Fruit fly (Drosophila melanogaster) whole organism, embryonic: Measurements from ENCODE around the gene IleRS-m.

Experiments
- Awh ChIP-seq: fragments of 200-800 bp; sonication (Bioruptor generic); IDR thresholded peaks from 2 replicates; pipeline ENCODE4, ENCODE4 v1.3.6; 2022; ENCODE audit warnings: missing biosample characterization, missing genetic modification characterization
- Blimp-1 ChIP-seq: fragments of 200-800 bp; sonication (Bioruptor generic); optimal IDR thresholded peaks from 3 replicates; lab custom pipeline; 2018; ENCODE audit warnings: missing biosample characterization, missing genetic modification characterization, mild to moderate bottlenecking, moderate library complexity, missing genetic modification reagents
- CG10147 ChIP-seq: fragments of 200-800 bp; sonication (Bioruptor generic); optimal IDR thresholded peaks from 2 replicates; lab custom pipeline; 2019; ENCODE audit warnings: missing biosample characterization, mild to moderate bottlenecking, missing genetic modification characterization, moderate library complexity
- CG10366 ChIP-seq: fragments of 200-800 bp; sonication (Bioruptor generic); IDR thresholded peaks from 2 replicates; pipeline ENCODE4 v1.3.6; 2022; ENCODE audit warnings: missing biosample characterization, missing genetic modification characterization
- CG11504 ChIP-seq: fragments of 200-800 bp; sonication (Bioruptor generic); optimal IDR thresholded peaks from 3 replicates; lab custom pipeline; 2019; ENCODE audit warnings: missing biosample characterization, mild to moderate bottlenecking, missing genetic modification characterization, moderate library complexity
- CG11560 ChIP-seq: fragments of 200-800 bp; sonication (Bioruptor generic); IDR thresholded peaks from 3 replicates; pipeline ENCODE4 v1.3.6; 2022; ENCODE audit warnings: missing biosample characterization, missing genetic modification characterization
- CG12071 ChIP-seq: fragments of 200-800 bp; sonication (Bioruptor generic); optimal IDR thresholded peaks from 3 replicates; lab custom pipeline; 2018; ENCODE audit warnings: missing biosample characterization, mild to moderate bottlenecking, missing genetic modification characterization
- CG1529 ChIP-seq: fragments of 200-800 bp; sonication (Bioruptor generic); optimal IDR thresholded peaks from 3 replicates; lab custom pipeline; 2018; ENCODE audit warnings: missing biosample characterization, missing genetic modification characterization
- CG1603 ChIP-seq: fragments of 200-800 bp; sonication (Bioruptor generic); optimal IDR thresholded peaks from 2 replicates; lab custom pipeline; 2019; ENCODE audit warnings: missing biosample characterization, mild to moderate bottlenecking, missing genetic modification characterization, moderate library complexity
- CG16863 ChIP-seq: fragments of 200-800 bp; sonication (Bioruptor generic); optimal IDR thresholded peaks from 3 replicates; lab custom pipeline; 2016; ENCODE audit warnings: missing biosample characterization, missing genetic modification characterization
- CG17361 ChIP-seq: fragments of 200-800 bp; sonication (Bioruptor generic); IDR thresholded peaks from 3 replicates; pipeline ENCODE4 v1.3.6; 2022; ENCODE audit warnings: missing biosample characterization, missing genetic modification characterization
- CG2129 ChIP-seq: fragments of 200-800 bp; sonication (Bioruptor generic); IDR thresholded peaks from 2 replicates; pipeline ENCODE4 v1.3.6; 2022; ENCODE audit warnings: missing biosample characterization, missing genetic modification characterization; ENCODE audit not compliant: partially characterized antibody
- CG2712 ChIP-seq: fragments of 200-800 bp; optimal IDR thresholded peaks from 3 replicates; lab custom pipeline; 2019; ENCODE audit warnings: missing biosample characterization, mild to moderate bottlenecking, missing genetic modification characterization, moderate library complexity
- CG30020 ChIP-seq: fragments of 200-800 bp; optimal IDR thresholded peaks from 2 replicates; lab custom pipeline; 2019; ENCODE audit warnings: missing biosample characterization, mild to moderate bottlenecking, missing genetic modification characterization, moderate library complexity
- CG31224 ChIP-seq: fragments of 200-800 bp; sonication (Bioruptor generic); IDR thresholded peaks from 2 replicates; pipeline ENCODE4 v1.3.6; 2022; ENCODE audit warnings: missing biosample characterization, missing genetic modification characterization
- CG31441 ChIP-seq: fragments of 200-800 bp; sonication (Bioruptor generic); IDR thresholded peaks from 2 replicates; pipeline ENCODE4 v1.3.6; 2022; ENCODE audit warnings: missing biosample characterization, missing genetic modification characterization
- CG3163 ChIP-seq: fragments of 200-800 bp; sonication (Bioruptor generic); optimal IDR thresholded peaks from 3 replicates; lab custom pipeline; 2016; ENCODE audit warnings: missing biosample characterization, missing genetic modification characterization
- CG34376 ChIP-seq: fragments of 200-800 bp; sonication (Bioruptor generic); optimal IDR thresholded peaks from 2 replicates; lab custom pipeline; 2018; ENCODE audit warnings: missing biosample characterization, mild to moderate bottlenecking, missing genetic modification characterization
- CG34422 ChIP-seq: fragments of 200-800 bp; sonication (Bioruptor generic); IDR thresholded peaks from 3 replicates; pipeline ENCODE4 v1.3.6; 2022; ENCODE audit warnings: missing biosample characterization, missing genetic modification characterization
- CG3995 ChIP-seq: fragments of 200-800 bp; sonication (Bioruptor generic); optimal IDR thresholded peaks from 3 replicates; lab custom pipeline; 2016; ENCODE audit warnings: missing biosample characterization, missing genetic modification characterization
- CG5953 ChIP-seq: fragments of 200-800 bp; sonication (Bioruptor generic); IDR thresholded peaks from 2 replicates; pipeline ENCODE4 v1.3.6; 2022; ENCODE audit warnings: missing biosample characterization, missing genetic modification characterization
- CG9215 ChIP-seq: fragments of 200-800 bp; sonication (Bioruptor generic); IDR thresholded peaks from 2 replicates; pipeline ENCODE4 v1.3.6; 2022; ENCODE audit warnings: missing biosample characterization, missing genetic modification characterization
- CG9932 ChIP-seq: fragments of 200-800 bp; sonication (Bioruptor generic); IDR thresholded peaks from 2 replicates; pipeline ENCODE4 v1.3.6; 2022; ENCODE audit warnings: missing biosample characterization, missing genetic modification characterization
- CHES-1-like ChIP-seq: fragments of 200-800 bp; sonication (Bioruptor generic); optimal IDR thresholded peaks from 2 replicates; lab custom pipeline; 2016; ENCODE audit warnings: missing biosample characterization, missing genetic modification characterization
- CTCF ChIP-seq: fragments of 200-800 bp; sonication (Bioruptor generic); optimal IDR thresholded peaks from 2 replicates; lab custom pipeline; 2017; ENCODE audit warnings: missing biosample characterization, mild to moderate bottlenecking, missing genetic modification characterization, moderate library complexity
- D19B ChIP-seq: fragments of 200-800 bp; sonication (Bioruptor generic); optimal IDR thresholded peaks from 2 replicates; lab custom pipeline; 2017; ENCODE audit warnings: missing biosample characterization, mild to moderate bottlenecking, missing genetic modification characterization
- E2f1 ChIP-seq: fragments of 200-800 bp; sonication (Bioruptor generic); IDR thresholded peaks from 2 replicates; pipeline ENCODE4 v1.3.6; 2022; ENCODE audit warnings: missing biosample characterization, missing genetic modification characterization
- Eip74EF ChIP-seq, 2 experiments: fragments of 200-800 bp in 1 of 2; fragments of >200 bp in 1 of 2; sonication (Bioruptor generic) in 1 of 2; optimal IDR thresholded peaks; 2 replicates each; lab custom pipeline; 2017 to 2019; ENCODE audit warnings: missing biosample characterization in 2 of 2, missing genetic modification characterization in 2 of 2, mild to moderate bottlenecking in 1 of 2, moderate library complexity in 1 of 2
- Fer1 ChIP-seq: fragments of 200-800 bp; sonication (Bioruptor generic); optimal IDR thresholded peaks from 2 replicates; lab custom pipeline; 2017; ENCODE audit warnings: missing biosample characterization, mild to moderate bottlenecking, missing genetic modification characterization
- HHEX ChIP-seq: fragments of 200-800 bp; sonication (Bioruptor generic); optimal IDR thresholded peaks from 3 replicates; lab custom pipeline; 2017; ENCODE audit warnings: missing biosample characterization, mild to moderate bottlenecking, missing genetic modification characterization, missing genetic modification reagents
- HLHmδ ChIP-seq: fragments of 200-800 bp; sonication (Bioruptor generic); optimal IDR thresholded peaks from 2 replicates; lab custom pipeline; 2018; ENCODE audit warnings: missing biosample characterization, mild to moderate bottlenecking, missing genetic modification characterization, moderate library complexity
- Hey ChIP-seq: fragments of 200-800 bp; sonication (Bioruptor generic); optimal IDR thresholded peaks from 3 replicates; lab custom pipeline; 2018; ENCODE audit warnings: missing biosample characterization, mild to moderate bottlenecking, missing genetic modification characterization
- HmgZ ChIP-seq: fragments of 200-800 bp; sonication (Bioruptor generic); optimal IDR thresholded peaks from 2 replicates; lab custom pipeline; 2018; ENCODE audit warnings: missing biosample characterization, mild to moderate bottlenecking, missing genetic modification characterization
- Hmr ChIP-seq: fragments of 200-800 bp; sonication (Bioruptor generic); optimal IDR thresholded peaks from 3 replicates; lab custom pipeline; 2017; ENCODE audit warnings: mild to moderate bottlenecking, missing biosample characterization, missing genetic modification reagents, missing genetic modification characterization
- Jarid2 ChIP-seq: fragments of 200-800 bp; sonication (Bioruptor generic); optimal IDR thresholded peaks from 3 replicates; lab custom pipeline; 2017; ENCODE audit warnings: mild to moderate bottlenecking, missing biosample characterization, missing genetic modification reagents, missing genetic modification characterization
- NC2β ChIP-seq: fragments of 200-800 bp; sonication (Bioruptor generic); optimal IDR thresholded peaks from 2 replicates; lab custom pipeline; 2016; ENCODE audit warnings: missing biosample characterization, missing genetic modification characterization
- Opbp ChIP-seq: fragments of 200-800 bp; sonication (Bioruptor generic); IDR thresholded peaks from 3 replicates; pipeline ENCODE4 v1.3.6; 2022; ENCODE audit warnings: missing biosample characterization, missing genetic modification characterization; ENCODE audit not compliant: partially characterized antibody
- Tbp ChIP-seq: fragments of >200 bp; optimal IDR thresholded peaks from 2 replicates; lab custom pipeline; 2018; ENCODE audit warnings: missing biosample characterization, missing genetic modification characterization
- cg ChIP-seq: fragments of 200-800 bp; sonication (Bioruptor generic); optimal IDR thresholded peaks from 3 replicates; lab custom pipeline; 2019; ENCODE audit warnings: missing biosample characterization, mild to moderate bottlenecking, missing genetic modification characterization, moderate library complexity
- dimm ChIP-seq: fragments of 200-800 bp; sonication (Bioruptor generic); IDR thresholded peaks from 2 replicates; pipeline ENCODE4 v1.3.6; 2022; ENCODE audit warnings: missing biosample characterization, missing genetic modification characterization
- ems ChIP-seq: fragments of 200-800 bp; sonication (Bioruptor generic); optimal IDR thresholded peaks from 3 replicates; lab custom pipeline; 2016; ENCODE audit warnings: missing biosample characterization, missing genetic modification characterization
- ewg ChIP-seq: fragments of 200-800 bp; sonication (Bioruptor generic); optimal IDR thresholded peaks from 3 replicates; lab custom pipeline; 2017; ENCODE audit warnings: mild to moderate bottlenecking, missing biosample characterization, missing genetic modification reagents, missing genetic modification characterization
- eyg ChIP-seq: fragments of 200-800 bp; sonication (Bioruptor generic); optimal IDR thresholded peaks from 3 replicates; lab custom pipeline; 2016; ENCODE audit warnings: missing biosample characterization, missing genetic modification characterization
- fd64A ChIP-seq: fragments of 200-800 bp; sonication (Bioruptor generic); optimal IDR thresholded peaks from 3 replicates; lab custom pipeline; 2018; ENCODE audit warnings: missing biosample characterization, mild to moderate bottlenecking, missing genetic modification characterization
- jigr1 ChIP-seq: fragments of 200-800 bp; sonication (Bioruptor generic); IDR thresholded peaks from 3 replicates; pipeline ENCODE4 v1.3.6; 2022; ENCODE audit warnings: missing biosample characterization, missing genetic modification characterization
- lab ChIP-seq: fragments of 200-800 bp; sonication (Bioruptor generic); optimal IDR thresholded peaks from 3 replicates; lab custom pipeline; 2017; ENCODE audit warnings: missing biosample characterization, missing genetic modification characterization, mild to moderate bottlenecking, moderate library complexity, missing genetic modification reagents
- nerfin-2 ChIP-seq: fragments of 200-800 bp; sonication (Bioruptor generic); IDR thresholded peaks from 2 replicates; pipeline ENCODE4 v1.3.6; 2022; ENCODE audit warnings: missing biosample characterization, missing genetic modification characterization; ENCODE audit not compliant: partially characterized antibody
- prd ChIP-seq, 3 experiments: fragments of >200 bp in 2 of 3; fragments of 200-800 bp in 1 of 3; sonication (Bioruptor generic) in 1 of 3; optimal IDR thresholded peaks in 2 of 3; IDR thresholded peaks in 1 of 3; 2 replicates in 2 of 3; 3 replicates in 1 of 3; pipeline versions ENCODE4 v1.3.6 to Lab custom; 2017 to 2022; ENCODE audit warnings: missing biosample characterization in 1 of 3, missing genetic modification characterization in 1 of 3
- sens ChIP-seq: fragments of 200-800 bp; sonication (Bioruptor generic); peaks from one replicate; lab custom pipeline; 2016; ENCODE audit warnings: missing biosample characterization, missing genetic modification characterization
- stc ChIP-seq: fragments of 200-800 bp; sonication (Bioruptor generic); IDR thresholded peaks from 2 replicates; pipeline ENCODE4 v1.3.6; 2022; ENCODE audit warnings: missing biosample characterization, missing genetic modification characterization
- sug ChIP-seq: fragments of 200-800 bp; optimal IDR thresholded peaks from 2 replicates; lab custom pipeline; 2019; ENCODE audit warnings: missing biosample characterization, mild to moderate bottlenecking, missing genetic modification characterization, moderate library complexity

The IleRS-m gene

DNA sequence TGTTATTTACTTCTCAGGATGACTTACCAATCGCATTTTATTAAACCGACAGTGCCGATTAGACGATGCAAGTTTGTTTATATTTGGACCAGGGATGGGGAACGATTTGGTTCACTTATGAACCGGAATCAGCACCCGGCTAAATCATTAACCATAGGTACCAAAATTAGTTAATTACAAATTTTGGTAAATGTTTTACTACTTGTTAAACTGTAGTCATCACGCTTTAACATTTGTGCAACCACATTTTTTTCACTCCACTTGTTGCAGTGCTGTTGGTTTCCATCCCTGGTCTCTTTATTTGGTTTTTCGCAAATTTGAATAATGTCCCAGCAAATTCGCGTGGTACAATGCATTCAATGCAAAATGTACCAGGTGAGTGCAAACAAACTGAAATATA lies 5.4 kb downstream of the IleRS-m start, which contains the start of the genes IntS9 and CG43295 (continued):
- TF ChIP-seq Jarid2 (GFP tag; lab: Kevin White, UChicago) (no peak), HmgZ (peak; percentile 74), CG9215 (GFP tag; lab: Robert Waterston, UW) (peak; percentile 69), jigr1 (GFP tag; lab: Robert Waterston, UW) (peak; percentile 56; the same call in 2 of the 3 replicates), Blimp-1 (no peak), Hmr (no peak), HLHmδ (GFP tag; lab: Kevin White, UChicago) (no peak), nerfin-2 (GFP tag; lab: Robert Waterston, UW) (no peak), CG5953 (GFP tag; lab: Robert Waterston, UW) (peak; percentile 72), CTCF (GFP tag; lab: Kevin White, UChicago) (no peak), ewg (GFP tag; lab: Kevin White, UChicago) (peak; percentile 63), CG9932 (GFP tag; lab: Robert Waterston, UW) (peak; percentile 79), E2f1 (GFP tag; lab: Robert Waterston, UW) (peak; percentile 82), CG3163 (peak; percentile 73), CG17361 (GFP tag; lab: Robert Waterston, UW) (no peak; the same call in 2 of the 3 replicates), fd64A (GFP tag; lab: Kevin White, UChicago) (peak; percentile 46), CG2712 (tag; lab: Kevin White, UChicago) (no peak), Tbp (GFP tag; lab: Kevin White, UChicago) (no peak), Awh (GFP tag; lab: Robert Waterston, UW) (peak; percentile 82), CG30020 (tag; lab: Kevin White, UChicago) (peak; percentile 52), CG34376 (GFP tag; lab: Kevin White, UChicago) (peak; percentile 35), CG10147 (no peak), Opbp (GFP tag; lab: Robert Waterston, UW) (no peak), CG3995 (GFP tag; lab: Kevin White, UChicago) (peak; percentile 55), cg (GFP tag; lab: Kevin White, UChicago) (no peak), HHEX (GFP tag; lab: Kevin White, UChicago) (peak; percentile 72), ems (GFP tag; lab: Kevin White, UChicago) (peak; percentile 79), CHES-1-like (GFP tag; lab: Kevin White, UChicago) (peak; percentile 88), stc (GFP tag; lab: Robert Waterston, UW) (peak; percentile 82), Hey (tag; lab: Kevin White, UChicago) (no peak), CG10366 (peak; percentile 79), Eip74EF (GFP tag; optimal IDR thresholded peaks at IDR 0.05; lab: Kevin White, UChicago) (no peak), CG16863 (GFP tag; lab: Kevin White, UChicago) (peak; percentile 87), CG31224 (GFP tag; lab: Robert Waterston, UW) (peak; percentile 60), NC2β (GFP tag; lab: Kevin White, UChicago) (peak; percentile 89), CG1529 (GFP tag; lab: Kevin White, UChicago) (no peak), CG11504 (tag; lab: Kevin White, UChicago) (no peak), CG11560 (tag; lab: Robert Waterston, UW) (peak; percentile 56; the same call in 1 of the 3 replicates), CG2129 (no peak), dimm (0 out of 2 replicates have a peak, but pooled peaks have one; percentile 19), sens (peak; percentile 99), eyg (GFP tag; lab: Kevin White, UChicago) (peak; percentile 46), prd (optimal IDR thresholded peaks at IDR 0.05; lab: Kevin White, UChicago) (no peak), prd (GFP tag; IDR thresholded peaks at IDR 0.05; lab: Robert Waterston, UW) (peak; percentile 93), CG34422 (GFP tag; lab: Robert Waterston, UW) (peak; percentile 92), D19B (no peak), lab (GFP tag; lab: Kevin White, UChicago) (no peak), Fer1 (no peak), CG1603 (peak; percentile 92), CG12071 (GFP tag; lab: Kevin White, UChicago) (no peak), CG31441 (no peak), sug (tag; lab: Kevin White, UChicago) (no peak)
